Worm (Caenorhabditis elegans): ENCODE data around the gene M60.6.

Gene M60.6

ce11 chrX:8286164-8286563 is 33.9 kb upstream of the M60.6 start:
- TF ChIP-seq unc-39 (tag; optimal IDR thresholded peaks at IDR 0.05) (no peak), flh-1 (GFP tag; optimal IDR thresholded peaks at IDR 0.05) (no peak), unc-120 (tag; optimal IDR thresholded peaks at IDR 0.05; ENCODE audit: poor library complexity, severe bottlenecking) (no peak), sptf-1 (tag; optimal IDR thresholded peaks at IDR 0.05) (no peak), sem-2 (GFP tag; optimal IDR thresholded peaks at IDR 0.05) (no peak), drap-1 (GFP tag; optimal IDR thresholded peaks at IDR 0.05) (no peak), elt-1 (tag; optimal IDR thresholded peaks at IDR 0.05; ENCODE audit: borderline replicate concordance, insufficient read depth) (no peak), snpc-4 (tag; optimal IDR thresholded peaks at IDR 0.05) (no peak), nhr-12 (tag; optimal IDR thresholded peaks at IDR 0.05) (no peak), mls-2 (tag; optimal IDR thresholded peaks at IDR 0.05) (no peak)

- peak; percentile 36 for TF ChIP-seq ham-2 (GFP tag; optimal IDR thresholded peaks at IDR 0.05)
- TF ChIP-seq elt-1 (tag; optimal IDR thresholded peaks at IDR 0.05; ENCODE audit: borderline replicate concordance, insufficient read depth): peak; percentile 89
- TF ChIP-seq blmp-1 (tag; optimal IDR thresholded peaks at IDR 0.05): peak; percentile 1
- no peak for TF ChIP-seq drap-1 (GFP tag; optimal IDR thresholded peaks at IDR 0.05)
Measured at ce11 chrX:8285169-8285796, 33.0 kb upstream of the M60.6 start, which contains the start of the genes fis-2 and F13B9.2. TSS of gene fis-2 (minus strand) at chrX:8285219. TSS of gene F13B9.2 (plus strand) at chrX:8285683.

ce11 chrX:8284003-8284402 is 31.7 kb upstream of the M60.6 start:
- TF ChIP-seq unc-39 (tag; optimal IDR thresholded peaks at IDR 0.05) (no peak), pha-4 (tag; optimal IDR thresholded peaks at IDR 0.05) (no peak), M03D4.4 (tag; optimal IDR thresholded peaks at IDR 0.05) (no peak), ztf-11 (tag; optimal IDR thresholded peaks at IDR 0.05) (no peak), nhr-28 (tag; optimal IDR thresholded peaks at IDR 0.05) (no peak), lin-13 (tag; optimal IDR thresholded peaks at IDR 0.05) (no peak)

ce11 chrX:8276984-8277383 is 24.7 kb upstream of the M60.6 start:
- TF ChIP-seq sptf-1 (tag; optimal IDR thresholded peaks at IDR 0.05) (no peak), nhr-237 (tag; optimal IDR thresholded peaks at IDR 0.05) (no peak), cnd-1 (tag; optimal IDR thresholded peaks at IDR 0.05) (no peak), hlh-1 (tag; optimal IDR thresholded peaks at IDR 0.05) (no peak), snpc-4 (tag; optimal IDR thresholded peaks at IDR 0.05) (no peak), ceh-43 (GFP tag; optimal IDR thresholded peaks at IDR 0.05) (no peak), flh-1 (GFP tag; optimal IDR thresholded peaks at IDR 0.05) (no peak), unc-62 (GFP tag; optimal IDR thresholded peaks at IDR 0.05) (no peak), elt-3 (tag; optimal IDR thresholded peaks at IDR 0.05) (no peak), nhr-76 (tag; optimal IDR thresholded peaks at IDR 0.05) (no peak), ces-1 (GFP tag; optimal IDR thresholded peaks at IDR 0.05) (no peak), tbx-8 (GFP tag; optimal IDR thresholded peaks at IDR 0.05) (no peak), zip-8 (tag; optimal IDR thresholded peaks at IDR 0.05) (no peak), mep-1 (tag; optimal IDR thresholded peaks at IDR 0.05) (no peak)

- TF ChIP-seq unc-120 (tag; optimal IDR thresholded peaks at IDR 0.05; ENCODE audit: poor library complexity, severe bottlenecking) (peak; percentile 42), mep-1 (tag; optimal IDR thresholded peaks at IDR 0.05) (no peak), sptf-1 (tag; optimal IDR thresholded peaks at IDR 0.05) (peak; percentile 18)
Measured at ce11 chrX:8276333-8276732, 24.1 kb upstream of the M60.6 start.

ce11 chrX:8274869-8275268 is 22.6 kb upstream of the M60.6 start, which contains the start of gene ksr-1:
TSS of gene ksr-1 (plus strand) at chrX:8275169.
- TF ChIP-seq pha-4 (tag; optimal IDR thresholded peaks at IDR 0.05) (no peak), ztf-11 (tag; optimal IDR thresholded peaks at IDR 0.05) (no peak), snpc-4 (tag; optimal IDR thresholded peaks at IDR 0.05) (no peak), nhr-237 (tag; optimal IDR thresholded peaks at IDR 0.05) (no peak), zip-8 (tag; optimal IDR thresholded peaks at IDR 0.05) (no peak), lin-32 (GFP tag; optimal IDR thresholded peaks at IDR 0.05) (no peak), tbx-8 (GFP tag; optimal IDR thresholded peaks at IDR 0.05) (no peak), hlh-1 (tag; optimal IDR thresholded peaks at IDR 0.05) (no peak), blmp-1 (tag; optimal IDR thresholded peaks at IDR 0.05) (no peak)

All from whole organism, mixed stage, embryonic.